Worm (Caenorhabditis elegans): ENCODE data around the gene fut-2.

DNA sequence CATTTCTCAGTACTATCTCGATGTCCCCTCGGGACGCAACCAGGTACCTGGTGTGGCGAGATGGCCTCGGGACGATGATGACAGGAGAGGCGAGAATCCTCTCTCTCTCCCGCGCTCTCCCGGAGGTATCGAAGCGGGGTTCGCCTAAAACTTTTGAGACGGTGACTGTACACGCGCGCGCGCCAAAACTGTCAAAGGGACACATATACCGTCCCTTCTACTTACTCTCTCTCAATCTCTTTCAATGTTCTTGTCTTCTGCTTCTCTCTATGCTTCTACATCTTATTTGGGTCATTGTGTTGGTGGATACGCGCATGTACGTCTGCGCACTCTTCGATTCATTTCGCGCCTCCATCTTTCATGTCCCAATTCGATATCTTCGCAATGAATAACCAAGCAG lies 33.8 kb downstream of the fut-2 start:
- TF ChIP-seq dmd-6 (GFP tag; IDR thresholded peaks at IDR 0.05) (no peak), dve-1 (tag; optimal IDR thresholded peaks at IDR 0.05; ENCODE audit: insufficient read depth) (no peak), unc-39 (tag; optimal IDR thresholded peaks at IDR 0.05) (no peak), mxl-2 (GFP tag; conservative IDR thresholded peaks at IDR 0.05) (no peak), jun-1 (tag; optimal IDR thresholded peaks at IDR 0.05) (no peak), madf-5 (GFP tag; IDR thresholded peaks at IDR 0.05) (no peak), fkh-10 (GFP tag; optimal IDR thresholded peaks at IDR 0.05) (no peak), mdl-1 (tag; optimal IDR thresholded peaks at IDR 0.05) (no peak), ceh-82 (tag; optimal IDR thresholded peaks at IDR 0.05) (no peak), nhr-48 (tag; optimal IDR thresholded peaks at IDR 0.05) (no peak)

All from whole organism, L4 larva.